Fruit fly (Drosophila melanogaster) S2 (cell line): Measurements from ENCODE around the gene CG13676.

Experiments used
- CG8478 ChIP-seq: fragments of >200 bp; optimal IDR thresholded peaks from 2 replicates; lab custom pipeline; 2018
- CTCF ChIP-seq, 2 experiments: fragments of >200 bp; optimal IDR thresholded peaks; 2 replicates each; lab custom pipeline; 2018

DNA sequence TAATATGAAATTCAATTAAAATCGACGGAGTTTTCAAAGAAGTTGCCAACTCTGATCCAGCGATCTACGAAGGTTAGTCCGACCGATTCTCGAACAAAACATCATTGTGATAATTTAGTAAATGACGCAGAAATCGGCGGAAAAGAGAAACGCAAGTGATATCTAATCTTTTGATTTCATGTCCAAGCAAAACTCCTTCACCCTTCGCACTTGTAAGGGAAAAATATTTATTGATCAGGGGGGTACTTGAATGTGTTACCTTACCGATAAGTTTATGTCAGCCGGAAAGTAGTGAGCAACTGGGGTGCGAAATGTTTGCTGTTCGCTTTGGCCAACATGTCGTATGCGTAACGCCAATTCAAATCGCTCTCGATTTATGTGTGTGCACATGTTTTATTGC lies 54.5 kb downstream of the CG13676 start:
- TF ChIP-seq CTCF (optimal IDR thresholded peaks at IDR 0.05; lab: Kevin White, UChicago) (no peak), CG8478 (lab: Kevin White, UChicago) (no peak)
